Fruit fly (Drosophila melanogaster) whole organism: Measurements from ENCODE around the gene CAH5.

ENCODE experiments used
- CG8478 ChIP-seq: fragments of >200 bp; optimal IDR thresholded peaks from 2 replicates; lab custom pipeline; 2018; ENCODE audit warnings: inconsistent platforms
- Dll ChIP-seq: fragments of >200 bp; optimal IDR thresholded peaks from 2 replicates; lab custom pipeline; 2017
- EcR ChIP-seq, 2 experiments: fragments of >200 bp; optimal IDR thresholded peaks; 2 replicates each; lab custom pipeline; 2017; ENCODE audit warnings: missing biosample characterization in 2 of 2, missing genetic modification characterization in 2 of 2, missing genetic modification reagents in 2 of 2
- pan ChIP-seq: fragments of >200 bp; optimal IDR thresholded peaks from 2 replicates; lab custom pipeline; 2017
- psq ChIP-seq: fragments of >200 bp; optimal IDR thresholded peaks from 2 replicates; lab custom pipeline; 2017
- usp ChIP-seq: fragments of >200 bp; optimal IDR thresholded peaks from 2 replicates; lab custom pipeline; 2017; ENCODE audit warnings: missing biosample characterization, missing genetic modification characterization, mixed read lengths

CAH5 gene

DNA sequence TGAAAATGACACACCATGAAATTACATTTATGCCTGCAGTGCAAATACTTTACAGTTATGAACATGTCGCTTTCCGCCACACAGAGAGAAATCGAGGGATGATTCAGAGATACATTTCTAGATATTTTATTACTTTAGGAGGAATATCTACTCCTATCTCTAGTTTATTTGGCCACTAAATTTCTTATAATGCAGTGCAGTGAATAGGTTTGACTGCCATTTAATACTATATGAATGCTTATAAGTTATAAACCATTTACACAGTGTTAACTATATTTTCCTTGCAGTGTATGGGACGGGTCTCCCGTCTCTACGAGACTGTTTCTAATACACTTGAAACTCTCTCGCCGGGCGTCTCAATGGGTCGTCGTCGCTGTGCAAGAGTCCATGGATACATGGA, 27.8 kb downstream of the CAH5 start:
- TF ChIP-seq EcR (GFP tag; optimal IDR thresholded peaks at IDR 0.05; lab: Kevin White, UChicago), result no peak
- TF ChIP-seq usp, result no peak
- TF ChIP-seq pan (lab: Kevin White, UChicago), result no peak
- TF ChIP-seq Dll (lab: Kevin White, UChicago), result no peak
- TF ChIP-seq psq, result no peak
- no peak for TF ChIP-seq CG8478 (lab: Kevin White, UChicago)

DNA sequence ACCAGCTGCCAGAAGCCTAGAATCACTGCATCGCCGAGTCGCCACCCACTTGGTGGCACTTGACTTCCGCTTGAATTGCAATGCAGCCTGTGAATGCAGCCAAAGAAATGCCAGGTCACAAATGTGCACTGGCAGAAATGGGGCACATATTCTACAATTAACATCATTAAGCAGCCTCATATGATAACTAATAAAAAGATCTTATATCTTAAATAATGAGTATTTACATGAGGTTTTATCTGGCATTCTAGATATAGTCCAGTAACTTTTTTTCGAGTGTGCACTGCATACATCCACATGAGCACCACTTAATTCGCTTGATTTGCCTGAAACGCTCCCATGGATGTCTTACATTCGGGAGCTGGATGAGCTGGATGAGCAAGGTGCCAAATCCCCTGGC, 33.3 kb downstream of the CAH5 start:
- TF ChIP-seq Dll (lab: Kevin White, UChicago) (no peak), pan (lab: Kevin White, UChicago) (no peak), usp (no peak), EcR (GFP tag; optimal IDR thresholded peaks at IDR 0.05; lab: Kevin White, UChicago) (no peak), CG8478 (lab: Kevin White, UChicago) (no peak), psq (no peak)

DNA sequence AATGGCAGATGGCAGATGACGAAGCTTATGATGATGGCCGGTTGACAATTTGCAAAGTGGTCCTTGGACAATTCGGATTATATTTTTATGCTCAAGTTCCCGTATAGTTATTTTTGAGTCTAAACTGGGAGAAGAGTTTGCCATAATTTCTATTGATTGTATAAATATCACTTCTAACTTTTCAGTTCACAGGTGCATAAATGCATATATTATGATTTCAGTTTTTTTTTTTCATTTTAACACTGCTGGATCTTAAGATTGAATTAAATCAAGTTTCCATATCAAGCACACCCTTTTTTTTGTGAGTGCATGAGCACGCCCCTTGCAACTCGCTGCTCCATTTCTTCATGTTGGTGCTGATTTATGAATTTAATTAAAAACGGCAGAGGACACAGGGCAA, 34.6 kb downstream of the CAH5 start:
- TF ChIP-seq pan (lab: Kevin White, UChicago) (no peak), Dll (lab: Kevin White, UChicago) (no peak), psq (no peak), EcR (GFP tag; optimal IDR thresholded peaks at IDR 0.05; lab: Kevin White, UChicago) (no peak), usp (no peak), CG8478 (lab: Kevin White, UChicago) (no peak)

DNA sequence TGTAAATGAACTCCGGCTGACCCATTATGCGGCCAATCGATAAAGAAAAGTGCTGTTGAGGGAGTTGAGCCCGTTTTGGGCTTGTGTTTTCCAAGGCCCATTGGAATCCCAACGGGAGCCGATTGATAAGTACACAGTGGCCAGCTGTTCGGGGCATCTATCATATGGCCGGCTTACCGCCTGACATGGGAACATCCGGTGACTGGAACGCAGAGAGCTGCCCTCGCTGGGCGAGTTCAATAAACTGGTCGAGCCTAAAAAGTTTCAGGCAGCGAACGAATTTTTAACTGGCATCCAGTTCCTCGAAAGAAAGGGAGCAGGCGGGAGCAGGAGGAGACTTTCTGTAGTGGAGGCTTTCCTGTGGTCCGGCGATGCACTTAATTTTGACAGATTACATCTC, 39.1 kb downstream of the CAH5 start:
- TF ChIP-seq Dll (lab: Kevin White, UChicago) (peak; percentile 32), usp (no peak), EcR (GFP tag; optimal IDR thresholded peaks at IDR 0.05; lab: Kevin White, UChicago) (peak in 1 of 2 experiments; percentile 28), CG8478 (lab: Kevin White, UChicago) (no peak), pan (lab: Kevin White, UChicago) (no peak), psq (no peak)

DNA sequence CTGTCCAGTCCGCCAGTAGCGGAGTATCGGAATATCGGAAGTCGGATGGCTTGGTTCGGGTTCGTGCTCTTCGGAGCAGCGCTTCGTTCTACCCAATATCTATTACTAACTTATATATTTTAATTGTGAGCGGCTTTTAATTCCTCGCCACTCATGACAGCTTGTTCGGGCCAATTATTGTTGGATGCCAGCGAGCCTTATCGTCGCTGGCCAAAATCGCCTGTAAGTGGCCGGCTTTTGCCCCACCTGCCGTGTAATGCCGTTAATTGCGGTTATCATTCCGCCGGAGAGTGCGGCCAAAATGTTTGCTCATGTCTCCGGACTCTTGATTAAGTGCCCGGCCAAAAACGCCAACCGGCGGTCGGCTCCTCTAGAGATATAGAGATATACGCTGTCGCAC, 42.9 kb downstream of the CAH5 start, which contains the start of gene pHCl-2:
Gene pHCl-2 (minus strand): TSS at position 101 of the 400 bp plus-strand sequence.
- TF ChIP-seq psq, result no peak
- TF ChIP-seq CG8478 (lab: Kevin White, UChicago), result no peak
- no peak for TF ChIP-seq usp
- TF ChIP-seq pan (lab: Kevin White, UChicago), result no peak
- TF ChIP-seq Dll (lab: Kevin White, UChicago), result no peak
- TF ChIP-seq EcR (GFP tag; optimal IDR thresholded peaks at IDR 0.05; lab: Kevin White, UChicago), result no peak

DNA sequence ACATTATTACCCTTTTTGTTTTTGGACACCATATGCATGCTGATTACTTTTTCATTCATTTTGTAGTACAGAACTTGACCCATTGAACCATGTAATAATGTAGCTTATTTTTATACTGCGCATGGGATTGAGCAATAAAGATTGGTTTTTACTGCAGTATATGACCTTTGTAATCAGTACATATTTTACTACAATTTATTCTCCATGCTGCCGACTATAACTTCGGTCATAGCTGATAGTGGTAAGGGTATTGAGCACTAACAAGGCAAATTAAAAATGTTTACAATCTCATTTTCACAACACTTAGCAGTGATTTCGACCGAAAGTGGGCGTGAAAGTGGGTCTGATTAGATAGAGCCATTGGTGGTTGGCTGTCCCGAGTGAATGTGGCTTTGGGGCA, 44.1 kb downstream of the CAH5 start:
- TF ChIP-seq EcR (GFP tag; optimal IDR thresholded peaks at IDR 0.05; lab: Kevin White, UChicago) (no peak), usp (no peak), pan (lab: Kevin White, UChicago) (no peak), CG8478 (lab: Kevin White, UChicago) (no peak), Dll (lab: Kevin White, UChicago) (no peak)

DNA sequence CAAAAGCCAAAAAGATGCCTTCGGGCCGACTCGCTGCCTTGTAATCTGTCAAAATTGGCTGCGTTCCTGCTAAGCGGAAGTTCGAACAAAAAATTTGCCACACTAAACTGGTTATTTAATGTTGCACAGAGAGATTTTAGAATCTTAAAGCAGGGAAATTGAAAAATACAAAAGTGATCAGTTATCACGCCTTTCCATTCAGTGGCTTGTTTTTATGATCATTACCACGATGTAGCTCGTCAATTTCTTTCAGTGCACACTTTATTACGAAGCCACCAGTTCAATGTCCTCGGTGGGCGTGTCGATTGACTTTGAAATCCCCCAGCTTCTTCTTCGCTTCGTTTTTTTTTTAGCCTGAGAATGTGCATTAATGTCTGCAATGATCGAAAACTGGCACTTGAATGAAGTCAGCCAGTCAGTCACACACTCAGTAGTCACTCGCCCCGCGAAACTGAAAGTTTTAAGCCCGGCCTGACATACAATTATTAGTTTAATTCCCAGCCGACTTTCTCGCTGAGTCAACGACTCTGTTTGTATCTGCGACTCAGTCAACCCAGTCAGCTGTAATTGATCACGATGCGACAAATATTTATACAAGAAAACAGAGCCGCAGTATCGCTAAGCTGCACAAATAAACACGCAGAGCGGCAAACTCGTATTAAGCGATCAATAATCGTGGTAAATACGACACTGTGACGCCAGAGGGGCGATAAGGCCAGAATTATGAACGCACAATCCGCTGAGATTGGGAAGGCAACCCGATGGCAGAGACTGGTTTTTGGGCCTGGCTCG, 46.7 kb downstream of the CAH5 start:
- no peak for TF ChIP-seq pan (lab: Kevin White, UChicago)
- no peak for TF ChIP-seq usp
- peak; percentile 62 for TF ChIP-seq EcR (GFP tag; optimal IDR thresholded peaks at IDR 0.05; lab: Kevin White, UChicago)
- TF ChIP-seq CG8478 (lab: Kevin White, UChicago), result no peak
- no peak for TF ChIP-seq psq
- no peak for TF ChIP-seq Dll (lab: Kevin White, UChicago)

DNA sequence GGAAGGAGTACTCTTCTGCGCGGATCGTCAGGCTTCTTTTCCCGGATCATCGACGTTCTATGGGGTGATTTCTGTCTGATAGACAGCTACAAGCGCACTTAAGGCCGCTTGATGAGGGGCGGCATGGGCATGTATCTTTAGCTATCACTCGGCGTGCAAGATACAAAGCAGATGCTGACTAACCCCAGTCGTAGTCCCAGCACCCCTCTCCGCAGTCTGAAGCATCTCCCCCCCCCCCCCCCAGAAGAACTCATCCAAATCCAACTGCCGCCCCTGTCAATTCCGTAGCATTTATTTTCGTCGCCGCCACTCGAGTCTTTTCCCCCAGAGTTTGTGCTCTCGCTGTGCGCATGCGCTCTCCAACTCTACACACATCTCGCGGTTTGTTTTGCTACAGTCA, 47.9 kb downstream of the CAH5 start:
- TF ChIP-seq pan (lab: Kevin White, UChicago), result no peak
- no peak for TF ChIP-seq psq
- no peak for TF ChIP-seq EcR (GFP tag; optimal IDR thresholded peaks at IDR 0.05; lab: Kevin White, UChicago)
- no peak for TF ChIP-seq usp
- no peak for TF ChIP-seq CG8478 (lab: Kevin White, UChicago)
- no peak for TF ChIP-seq Dll (lab: Kevin White, UChicago)

DNA sequence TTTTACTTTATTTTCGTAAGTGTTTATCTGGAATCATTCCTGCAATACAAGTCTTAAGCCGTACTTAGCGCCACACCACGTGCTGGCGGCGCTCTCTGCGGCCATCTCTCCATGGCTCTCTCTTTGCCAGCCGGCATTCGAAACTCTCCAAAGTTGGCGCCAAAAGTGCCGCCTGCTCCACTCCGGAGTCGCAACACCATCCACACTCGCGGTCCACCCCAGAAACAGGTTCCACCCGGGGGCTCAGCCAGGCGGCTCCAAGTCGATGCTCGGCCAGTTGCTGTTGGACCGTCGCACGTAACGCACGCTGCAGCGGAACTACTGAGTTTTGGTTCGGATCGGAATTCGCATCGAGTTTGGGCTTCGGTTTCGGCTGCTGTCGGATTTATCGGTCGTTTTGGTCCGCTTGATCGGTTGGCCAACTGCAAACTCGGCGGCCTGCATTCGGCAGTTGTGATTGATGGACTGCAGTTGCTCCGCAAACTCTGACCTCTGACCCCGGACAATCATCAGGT, 48.5 kb downstream of the CAH5 start, which contains the start of gene CG34347:
Gene CG34347 (plus strand): TSS at position 275 of the 515 bp plus-strand sequence.
- TF ChIP-seq Dll (lab: Kevin White, UChicago) (peak; percentile 19), EcR (GFP tag; optimal IDR thresholded peaks at IDR 0.05; lab: Kevin White, UChicago) (no peak)

DNA sequence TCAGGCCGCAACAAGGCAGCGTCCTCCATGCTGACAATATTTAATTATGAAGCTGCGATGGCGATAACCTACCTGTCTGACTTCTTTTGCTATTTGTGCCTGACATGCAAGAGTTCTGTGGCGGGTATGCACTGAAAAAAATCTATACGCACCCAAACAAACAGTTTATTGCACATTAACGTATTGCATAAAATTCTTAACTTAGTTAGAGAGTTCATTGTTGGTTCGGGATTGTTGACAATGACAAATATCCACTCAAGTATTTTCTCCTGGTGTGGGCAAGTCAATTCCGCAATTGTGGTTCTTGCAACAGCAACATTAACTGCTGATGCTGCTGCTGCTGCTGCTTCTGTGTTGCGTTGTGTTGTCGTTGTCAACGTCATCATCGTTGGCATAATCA, 49.9 kb downstream of the CAH5 start:
- TF ChIP-seq EcR (GFP tag; optimal IDR thresholded peaks at IDR 0.05; lab: Kevin White, UChicago) (no peak), psq (no peak), pan (lab: Kevin White, UChicago) (no peak), CG8478 (lab: Kevin White, UChicago) (no peak), Dll (lab: Kevin White, UChicago) (no peak), usp (no peak)
